Worm (Caenorhabditis elegans): ENCODE results near the gene srh-129.

Gene srh-129

ce11 chrV:5107816-5108215 is 35.9 kb downstream of the srh-129 start, which contains the start of gene srab-3:
Gene srab-3 (minus strand): TSS chrV:5107916.
- TF ChIP-seq ceh-36 (tag; optimal IDR thresholded peaks at IDR 0.05): no peak
- TF ChIP-seq ceh-13 (GFP tag; optimal IDR thresholded peaks at IDR 0.05): no peak
- no peak for TF ChIP-seq flt-1 (GFP tag; IDR thresholded peaks at IDR 0.05)
- no peak for TF ChIP-seq F13C5.2 (tag; optimal IDR thresholded peaks at IDR 0.05)
- no peak for TF ChIP-seq tbx-11 (GFP tag; IDR thresholded peaks at IDR 0.05)
- no peak for TF ChIP-seq hmg-4 (GFP tag; optimal IDR thresholded peaks at IDR 0.05)
- TF ChIP-seq scrt-1 (GFP tag; IDR thresholded peaks at IDR 0.05): no peak
- TF ChIP-seq hmbx-1 (tag; optimal IDR thresholded peaks at IDR 0.05): no peak
- no peak for TF ChIP-seq pes-1 (GFP tag; IDR thresholded peaks at IDR 0.05)
- no peak for TF ChIP-seq aly-1 (tag; optimal IDR thresholded peaks at IDR 0.05)
- TF ChIP-seq tra-4 (tag; optimal IDR thresholded peaks at IDR 0.05): no peak
- TF ChIP-seq hnd-1 (tag; optimal IDR thresholded peaks at IDR 0.05): no peak
- TF ChIP-seq sea-1 (GFP tag; conservative IDR thresholded peaks at IDR 0.05): no peak
- no peak for TF ChIP-seq B0310.2 (tag; optimal IDR thresholded peaks at IDR 0.05)
- no peak for TF ChIP-seq ets-7 (tag; optimal IDR thresholded peaks at IDR 0.05)

- TF ChIP-seq tbx-37 (GFP tag; conservative IDR thresholded peaks at IDR 0.05) (no peak), hmbx-1 (tag; optimal IDR thresholded peaks at IDR 0.05) (no peak), hmg-4 (GFP tag; optimal IDR thresholded peaks at IDR 0.05) (no peak)
Measured at ce11 chrV:5104934-5105333, 38.8 kb downstream of the srh-129 start, which contains the start of gene srab-2. Gene srab-2 (minus strand): TSS chrV:5105034.

DNA sequence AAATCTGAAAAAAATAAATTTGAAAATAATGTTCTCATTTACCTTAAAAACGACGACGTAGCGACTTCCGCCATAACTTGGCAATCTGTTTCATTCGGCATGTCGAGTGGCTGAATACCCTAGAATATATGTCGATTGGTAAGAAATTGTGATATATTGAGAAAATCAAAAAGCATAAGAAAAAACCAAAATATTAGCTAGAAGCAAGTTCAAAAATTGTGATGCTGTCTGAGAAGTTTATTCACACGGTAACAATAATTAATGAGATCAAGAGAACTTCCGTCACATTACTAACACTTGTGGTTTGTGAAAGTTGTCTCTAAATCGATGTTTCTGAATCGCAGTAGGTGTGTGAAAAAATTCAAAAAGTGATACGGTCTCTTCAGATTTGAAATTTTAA is 41.7 kb downstream of the srh-129 start, which contains the start of gene srab-1:
srab-1 (minus strand) TSS at position 101 of the 400 bp plus-strand sequence.
- TF ChIP-seq scrt-1 (GFP tag; IDR thresholded peaks at IDR 0.05) (no peak), flt-1 (GFP tag; IDR thresholded peaks at IDR 0.05) (no peak), tbx-11 (GFP tag; IDR thresholded peaks at IDR 0.05) (no peak), F13C5.2 (tag; optimal IDR thresholded peaks at IDR 0.05) (no peak), pes-1 (GFP tag; IDR thresholded peaks at IDR 0.05) (no peak), B0310.2 (tag; optimal IDR thresholded peaks at IDR 0.05) (no peak), aly-1 (tag; optimal IDR thresholded peaks at IDR 0.05) (no peak), sea-1 (GFP tag; conservative IDR thresholded peaks at IDR 0.05) (no peak), ceh-36 (tag; optimal IDR thresholded peaks at IDR 0.05) (no peak), ama-1 (optimal IDR thresholded peaks at IDR 0.05) (no peak), ceh-13 (GFP tag; optimal IDR thresholded peaks at IDR 0.05) (no peak), hnd-1 (tag; optimal IDR thresholded peaks at IDR 0.05) (no peak), tbx-37 (GFP tag; conservative IDR thresholded peaks at IDR 0.05) (no peak), tra-4 (tag; optimal IDR thresholded peaks at IDR 0.05) (no peak), ets-7 (tag; optimal IDR thresholded peaks at IDR 0.05) (no peak), hmbx-1 (tag; optimal IDR thresholded peaks at IDR 0.05) (no peak), hmg-4 (GFP tag; optimal IDR thresholded peaks at IDR 0.05) (no peak)

DNA sequence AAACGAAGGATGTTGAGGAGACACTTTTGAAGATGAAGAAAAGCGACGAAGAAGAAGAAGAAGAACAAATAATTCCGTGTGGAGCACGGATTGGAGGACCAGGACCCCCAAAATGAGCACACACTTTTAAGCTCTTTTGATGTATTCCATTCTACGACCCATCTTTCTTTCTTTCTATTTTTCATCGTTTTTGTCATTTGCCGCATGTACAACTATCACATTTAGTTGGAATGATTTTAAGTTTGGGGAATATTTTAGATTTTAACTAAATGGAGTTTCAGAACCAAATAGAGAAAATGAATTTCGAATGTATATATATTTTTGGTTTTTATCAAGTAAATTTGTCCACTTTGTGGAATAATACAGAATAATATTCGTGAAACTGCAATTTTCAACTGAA is 44.8 kb downstream of the srh-129 start, which contains the start of gene unc-46:
unc-46 (minus strand) TSS at position 101 of the 400 bp plus-strand sequence.
- TF ChIP-seq pes-1 (GFP tag; IDR thresholded peaks at IDR 0.05): no peak
- TF ChIP-seq ama-1 (optimal IDR thresholded peaks at IDR 0.05): no peak
- TF ChIP-seq hmg-4 (GFP tag; optimal IDR thresholded peaks at IDR 0.05): no peak

DNA sequence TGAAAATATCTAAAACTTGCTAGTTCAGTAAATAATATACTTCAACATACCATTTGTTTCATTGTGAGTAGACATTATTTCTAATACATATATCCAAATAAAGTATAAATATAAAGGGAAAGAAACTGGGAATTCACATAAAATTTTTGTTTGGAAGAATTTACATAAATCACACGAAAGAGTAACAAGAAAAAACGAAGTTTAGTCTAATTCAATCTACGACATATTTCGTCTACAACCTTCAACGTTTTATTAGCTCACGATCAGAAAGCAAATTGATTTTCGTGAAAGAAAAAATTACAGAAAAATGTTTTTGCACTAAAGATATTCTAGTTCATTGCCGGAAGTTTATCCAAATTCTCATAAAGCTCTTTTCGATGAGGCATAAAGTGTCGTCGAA is 46.6 kb downstream of the srh-129 start, which contains the start of gene C04F5.2:
C04F5.2 (minus strand) TSS at position 101 of the 400 bp plus-strand sequence.
- TF ChIP-seq aly-1 (tag; optimal IDR thresholded peaks at IDR 0.05) (no peak), hmbx-1 (tag; optimal IDR thresholded peaks at IDR 0.05) (no peak), scrt-1 (GFP tag; IDR thresholded peaks at IDR 0.05) (no peak), tra-4 (tag; optimal IDR thresholded peaks at IDR 0.05) (no peak), hmg-4 (GFP tag; optimal IDR thresholded peaks at IDR 0.05) (no peak), B0310.2 (tag; optimal IDR thresholded peaks at IDR 0.05) (no peak), pes-1 (GFP tag; IDR thresholded peaks at IDR 0.05) (no peak), sea-1 (GFP tag; conservative IDR thresholded peaks at IDR 0.05) (no peak), ama-1 (optimal IDR thresholded peaks at IDR 0.05) (no peak), tbx-37 (GFP tag; conservative IDR thresholded peaks at IDR 0.05) (no peak), ets-7 (tag; optimal IDR thresholded peaks at IDR 0.05) (no peak), ceh-36 (tag; optimal IDR thresholded peaks at IDR 0.05) (no peak), flt-1 (GFP tag; IDR thresholded peaks at IDR 0.05) (no peak), tbx-11 (GFP tag; IDR thresholded peaks at IDR 0.05) (no peak), hnd-1 (tag; optimal IDR thresholded peaks at IDR 0.05) (no peak)

Measured in whole organism, early embryonic.